Fruit fly (Drosophila melanogaster) whole organism, embryonic: ENCODE results near the gene CG10761.

Experiments used
- Awh ChIP-seq: fragments of 200-800 bp; sonication (Bioruptor generic); IDR thresholded peaks from 2 replicates; pipeline ENCODE4, ENCODE4 v1.3.6; 2022; ENCODE audit warnings: missing biosample characterization, missing genetic modification characterization
- B-H1 ChIP-seq: fragments of 200-800 bp; sonication (Bioruptor generic); IDR thresholded peaks from 3 replicates; pipeline ENCODE4 v1.3.6; 2022; ENCODE audit warnings: missing biosample characterization, missing genetic modification characterization
- CG10565 ChIP-seq: fragments of 200-800 bp; sonication (Bioruptor generic); optimal IDR thresholded peaks from 3 replicates; lab custom pipeline; 2016; ENCODE audit warnings: missing biosample characterization, mild to moderate bottlenecking, missing genetic modification characterization
- CG11456 ChIP-seq: fragments of 200-800 bp; sonication (Bioruptor generic); IDR thresholded peaks from 3 replicates; pipeline ENCODE4 v1.3.6; 2022; ENCODE audit warnings: missing biosample characterization, missing genetic modification characterization
- CG12104 ChIP-seq: fragments of 200-800 bp; sonication (Bioruptor generic); optimal IDR thresholded peaks from 3 replicates; lab custom pipeline; 2016; ENCODE audit warnings: missing biosample characterization, missing genetic modification characterization
- CG12236 ChIP-seq: fragments of 200-800 bp; sonication (Bioruptor generic); optimal IDR thresholded peaks from 2 replicates; lab custom pipeline; 2016; ENCODE audit warnings: missing biosample characterization, missing genetic modification characterization
- CG13775 ChIP-seq: fragments of 200-800 bp; sonication (Bioruptor generic); optimal IDR thresholded peaks from 3 replicates; lab custom pipeline; 2017; ENCODE audit warnings: missing biosample characterization, mild to moderate bottlenecking, missing genetic modification characterization
- CG14014 ChIP-seq: fragments of 200-800 bp; sonication (Bioruptor generic); IDR thresholded peaks from 2 replicates; pipeline ENCODE4 v1.3.6; 2022; ENCODE audit warnings: missing biosample characterization, missing genetic modification characterization
- CG14050 ChIP-seq: fragments of 200-800 bp; sonication (Bioruptor generic); IDR thresholded peaks from 3 replicates; pipeline ENCODE4 v1.3.6; 2022; ENCODE audit warnings: missing biosample characterization, missing genetic modification characterization
- CG15269 ChIP-seq: fragments of 200-800 bp; sonication (Bioruptor generic); optimal IDR thresholded peaks from 2 replicates; lab custom pipeline; 2018; ENCODE audit warnings: missing biosample characterization, mild to moderate bottlenecking, missing genetic modification characterization, moderate library complexity
- CG1529 ChIP-seq: fragments of 200-800 bp; sonication (Bioruptor generic); optimal IDR thresholded peaks from 3 replicates; lab custom pipeline; 2018; ENCODE audit warnings: missing biosample characterization, missing genetic modification characterization
- CG15479 ChIP-seq: fragments of 200-800 bp; sonication (Bioruptor generic); optimal IDR thresholded peaks from 3 replicates; lab custom pipeline; 2019; ENCODE audit warnings: missing biosample characterization, mild to moderate bottlenecking, missing genetic modification characterization, moderate library complexity
- CG16815 ChIP-seq: fragments of 200-800 bp; sonication (Bioruptor generic); optimal IDR thresholded peaks from 3 replicates; lab custom pipeline; 2017; ENCODE audit warnings: missing biosample characterization, mild to moderate bottlenecking, missing genetic modification characterization
- CG17361 ChIP-seq: fragments of 200-800 bp; sonication (Bioruptor generic); IDR thresholded peaks from 3 replicates; pipeline ENCODE4 v1.3.6; 2022; ENCODE audit warnings: missing biosample characterization, missing genetic modification characterization
- CG17802 ChIP-seq: fragments of 200-800 bp; sonication (Bioruptor generic); optimal IDR thresholded peaks from 2 replicates; lab custom pipeline; 2018; ENCODE audit warnings: missing biosample characterization, mild to moderate bottlenecking, missing genetic modification characterization, moderate library complexity
- CG17829 ChIP-seq: fragments of 200-800 bp; optimal IDR thresholded peaks from 2 replicates; lab custom pipeline; 2019; ENCODE audit warnings: missing biosample characterization, mild to moderate bottlenecking, missing genetic modification characterization, moderate library complexity
- CG18011 ChIP-seq: fragments of 200-800 bp; sonication (Bioruptor generic); optimal IDR thresholded peaks from 2 replicates; lab custom pipeline; 2017; ENCODE audit warnings: missing biosample characterization, missing genetic modification characterization, mild to moderate bottlenecking, moderate library complexity, missing genotype
- CG2712 ChIP-seq: fragments of 200-800 bp; optimal IDR thresholded peaks from 3 replicates; lab custom pipeline; 2019; ENCODE audit warnings: missing biosample characterization, mild to moderate bottlenecking, missing genetic modification characterization, moderate library complexity
- CG33213 ChIP-seq: fragments of 200-800 bp; sonication (Bioruptor generic); optimal IDR thresholded peaks from 3 replicates; lab custom pipeline; 2016; ENCODE audit warnings: missing biosample characterization, missing genetic modification characterization
- CG33557 ChIP-seq: fragments of 200-800 bp; sonication (Bioruptor generic); optimal IDR thresholded peaks from 2 replicates; lab custom pipeline; 2019; ENCODE audit warnings: missing biosample characterization, mild to moderate bottlenecking, missing genetic modification characterization, moderate library complexity
- CG4360 ChIP-seq: fragments of 200-800 bp; sonication (Bioruptor generic); IDR thresholded peaks from 2 replicates; pipeline ENCODE4 v1.3.6; 2022; ENCODE audit warnings: missing biosample characterization, missing genetic modification characterization
- CG5180 ChIP-seq: fragments of 200-800 bp; sonication (Bioruptor generic); optimal IDR thresholded peaks from 3 replicates; lab custom pipeline; 2017; ENCODE audit warnings: missing biosample characterization, missing genetic modification characterization, mild to moderate bottlenecking, moderate library complexity, missing genetic modification reagents
- CG6175 ChIP-seq: fragments of 200-800 bp; sonication (Bioruptor generic); IDR thresholded peaks from 3 replicates; pipeline ENCODE4 v1.3.6; 2022; ENCODE audit warnings: missing biosample characterization, missing genetic modification characterization
- CG6683 ChIP-seq: fragments of 200-800 bp; sonication (Bioruptor generic); optimal IDR thresholded peaks from 2 replicates; lab custom pipeline; 2017; ENCODE audit warnings: missing biosample characterization, mild to moderate bottlenecking, missing genetic modification characterization, missing genetic modification reagents
- CG8281 ChIP-seq: fragments of 200-800 bp; sonication (Bioruptor generic); optimal IDR thresholded peaks from 2 replicates; lab custom pipeline; 2018; ENCODE audit warnings: missing biosample characterization, mild to moderate bottlenecking, missing genetic modification characterization, moderate library complexity
- CG8478 ChIP-seq: fragments of >200 bp; optimal IDR thresholded peaks from 2 replicates; lab custom pipeline; 2018
- CkIIα-i1 ChIP-seq: fragments of 200-800 bp; sonication (Bioruptor generic); IDR thresholded peaks from 2 replicates; pipeline ENCODE4 v1.3.6; 2022; ENCODE audit warnings: missing biosample characterization, missing genetic modification characterization
- Deaf1 ChIP-seq: fragments of 200-800 bp; optimal IDR thresholded peaks from 3 replicates; lab custom pipeline; 2019; ENCODE audit warnings: missing biosample characterization, mild to moderate bottlenecking, missing genetic modification characterization, moderate library complexity
- Drgx ChIP-seq: fragments of 200-800 bp; sonication (Bioruptor generic); IDR thresholded peaks from 2 replicates; pipeline ENCODE4 v1.3.6; 2022; ENCODE audit warnings: missing biosample characterization, missing genetic modification characterization
- Elba2 ChIP-seq: fragments of 200-800 bp; sonication (Bioruptor generic); optimal IDR thresholded peaks from 3 replicates; lab custom pipeline; 2016; ENCODE audit warnings: missing biosample characterization, missing genetic modification characterization
- Hr3 ChIP-seq: fragments of 200-800 bp; sonication (Bioruptor generic); optimal IDR thresholded peaks from 3 replicates; lab custom pipeline; 2016; ENCODE audit warnings: missing biosample characterization, missing genetic modification characterization
- Hr39 ChIP-seq: fragments of >200 bp; optimal IDR thresholded peaks from 2 replicates; lab custom pipeline; 2017
- Mrtf ChIP-seq: fragments of 200-800 bp; sonication (Bioruptor generic); IDR thresholded peaks from 3 replicates; pipeline ENCODE4 v1.3.6; 2022; ENCODE audit warnings: missing biosample characterization, missing genetic modification characterization
- Taf1 ChIP-seq: fragments of 200-800 bp; sonication (Bioruptor generic); IDR thresholded peaks from 2 replicates; pipeline ENCODE4 v1.3.6; 2022; ENCODE audit warnings: missing biosample characterization, missing genetic modification characterization
- al ChIP-seq: fragments of 200-800 bp; sonication (Bioruptor generic); IDR thresholded peaks from 2 replicates; pipeline ENCODE4 v1.3.6; 2022; ENCODE audit warnings: missing biosample characterization, missing genetic modification characterization
- ase ChIP-seq: fragments of 200-800 bp; sonication (Bioruptor generic); IDR thresholded peaks from 3 replicates; pipeline ENCODE4 v1.3.6; 2022; ENCODE audit warnings: missing biosample characterization, missing genetic modification characterization
- bigmax ChIP-seq: fragments of 200-800 bp; sonication (Bioruptor generic); optimal IDR thresholded peaks from 2 replicates; lab custom pipeline; 2018; ENCODE audit warnings: missing biosample characterization, mild to moderate bottlenecking, missing genetic modification characterization
- da ChIP-seq: fragments of 200-800 bp; sonication (Bioruptor generic); optimal IDR thresholded peaks from 2 replicates; lab custom pipeline; 2016; ENCODE audit warnings: missing biosample characterization, missing genetic modification characterization
- dan ChIP-seq: fragments of 200-800 bp; sonication (Bioruptor generic); IDR thresholded peaks from 2 replicates; pipeline ENCODE4 v1.3.6; 2022; ENCODE audit warnings: missing biosample characterization, missing genetic modification characterization
- dmrt99B ChIP-seq: fragments of 200-800 bp; sonication (Bioruptor generic); optimal IDR thresholded peaks from 2 replicates; lab custom pipeline; 2018; ENCODE audit warnings: missing biosample characterization, mild to moderate bottlenecking, missing genetic modification characterization, moderate library complexity
- esg ChIP-seq: fragments of 200-800 bp; sonication (Bioruptor generic); conservative IDR thresholded peaks from 2 replicates; pipeline ENCODE4 v1.3.6; 2022; ENCODE audit warnings: missing biosample characterization, missing genetic modification characterization
- her ChIP-seq: fragments of 200-800 bp; sonication (Bioruptor generic); optimal IDR thresholded peaks from 2 replicates; lab custom pipeline; 2016; ENCODE audit warnings: missing biosample characterization, missing genetic modification characterization
- insv ChIP-seq, 2 experiments: fragments of 200-800 bp; sonication (Bioruptor generic); optimal IDR thresholded peaks; 3 replicates each; lab custom pipeline; 2016 to 2018; ENCODE audit warnings: missing biosample characterization in 2 of 2, missing genetic modification characterization in 2 of 2
- knrl ChIP-seq: fragments of 200-800 bp; sonication (Bioruptor generic); IDR thresholded peaks from 3 replicates; pipeline ENCODE4 v1.3.6; 2022; ENCODE audit warnings: missing biosample characterization, missing genetic modification characterization; ENCODE audit not compliant: partially characterized antibody
- lbe ChIP-seq: fragments of 200-800 bp; sonication (Bioruptor generic); optimal IDR thresholded peaks from 2 replicates; lab custom pipeline; 2016; ENCODE audit warnings: missing biosample characterization, mild to moderate bottlenecking, missing genetic modification characterization
- mam ChIP-seq: fragments of 200-800 bp; sonication (Bioruptor generic); optimal IDR thresholded peaks from 3 replicates; lab custom pipeline; 2016; ENCODE audit warnings: missing biosample characterization, missing genetic modification characterization
- mld ChIP-seq: fragments of 200-800 bp; sonication (Bioruptor generic); IDR thresholded peaks from 3 replicates; pipeline ENCODE4 v1.3.6; 2022; ENCODE audit warnings: missing biosample characterization, missing genetic modification characterization; ENCODE audit not compliant: partially characterized antibody
- nau ChIP-seq: fragments of 200-800 bp; sonication (Bioruptor generic); optimal IDR thresholded peaks from 3 replicates; lab custom pipeline; 2017; ENCODE audit warnings: missing biosample characterization, mild to moderate bottlenecking, missing genetic modification characterization, missing genetic modification reagents
- pb ChIP-seq: fragments of 200-800 bp; sonication (Bioruptor generic); optimal IDR thresholded peaks from 3 replicates; lab custom pipeline; 2016; ENCODE audit warnings: missing biosample characterization, missing genetic modification characterization
- sd ChIP-seq: fragments of 200-800 bp; sonication (Bioruptor generic); optimal IDR thresholded peaks from 3 replicates; lab custom pipeline; 2018; ENCODE audit warnings: missing biosample characterization, mild to moderate bottlenecking, missing genetic modification characterization, moderate library complexity
- seq ChIP-seq: fragments of 200-800 bp; sonication (Bioruptor generic); IDR thresholded peaks from 2 replicates; pipeline ENCODE4 v1.3.6; 2022; ENCODE audit warnings: missing biosample characterization, missing genetic modification characterization
- tna ChIP-seq: fragments of 200-800 bp; sonication (Bioruptor generic); IDR thresholded peaks from 2 replicates; pipeline ENCODE4 v1.3.6; 2022; ENCODE audit warnings: missing biosample characterization, missing genetic modification characterization; ENCODE audit not compliant: partially characterized antibody

The CG10761 gene

dm6 chrX:8157294-8157693 is 5.3 kb downstream of the CG10761 start, which contains the start of the genes Traf6 and GIIIspla2 (continued):
- TF ChIP-seq CG18011 (GFP tag; lab: Kevin White, UChicago) = peak; percentile 67
- peak in 1 of 2 experiments; percentile 56 for TF ChIP-seq insv (GFP tag; optimal IDR thresholded peaks at IDR 0.05; lab: Kevin White, UChicago)
- no peak for TF ChIP-seq dan
- TF ChIP-seq CkIIα-i1 (GFP tag; lab: Robert Waterston, UW) = no peak
- TF ChIP-seq tna (GFP tag; lab: Robert Waterston, UW) = no peak
- peak; percentile 50 for TF ChIP-seq pb (GFP tag; lab: Kevin White, UChicago)
- TF ChIP-seq CG12236 = peak; percentile 11
- peak; percentile 56 for TF ChIP-seq esg (GFP tag; lab: Robert Waterston, UW)
- TF ChIP-seq da (GFP tag; lab: Kevin White, UChicago) = peak; percentile 34
- TF ChIP-seq sd (tag; lab: Kevin White, UChicago) = no peak
- TF ChIP-seq CG17829 = peak; percentile 77
- peak; percentile 59 for TF ChIP-seq B-H1 (GFP tag; lab: Robert Waterston, UW)
- peak; percentile 68; the same call in 1 of the 3 replicates for TF ChIP-seq Mrtf
- TF ChIP-seq Taf1 (GFP tag; lab: Robert Waterston, UW) = peak; percentile 56; the same call in 1 of the 2 replicates
- TF ChIP-seq CG11456 = peak; percentile 71; the same call in 2 of the 3 replicates
- no peak for TF ChIP-seq CG4360 (GFP tag; lab: Robert Waterston, UW)
- peak; percentile 56 for TF ChIP-seq seq (GFP tag; lab: Robert Waterston, UW)
- TF ChIP-seq CG15479 (GFP tag; lab: Kevin White, UChicago) = no peak
- no peak for TF ChIP-seq CG5180
- no peak for TF ChIP-seq Hr39 (lab: Kevin White, UChicago)
- TF ChIP-seq CG2712 = peak; percentile 82
- TF ChIP-seq CG8281 (tag; lab: Kevin White, UChicago) = peak; percentile 11
- TF ChIP-seq Hr3 (GFP tag; lab: Kevin White, UChicago) = peak; percentile 78
- peak; percentile 73 for TF ChIP-seq CG14014 (GFP tag; lab: Robert Waterston, UW)
- peak; percentile 57 for TF ChIP-seq CG33557 (GFP tag; lab: Kevin White, UChicago)
- peak; percentile 81 for TF ChIP-seq CG17361 (GFP tag; lab: Robert Waterston, UW)
- peak; percentile 55; the same call in 1 of the 3 replicates for TF ChIP-seq ase (GFP tag; lab: Robert Waterston, UW)
- TF ChIP-seq Elba2 (GFP tag; lab: Kevin White, UChicago) = peak; percentile 68
- TF ChIP-seq mld = no peak
- peak; percentile 72 for TF ChIP-seq CG14050 (GFP tag; lab: Robert Waterston, UW)
- no peak for TF ChIP-seq dmrt99B
- peak; percentile 79 for TF ChIP-seq mam (GFP tag; lab: Kevin White, UChicago)
- peak; percentile 78 for TF ChIP-seq CG13775 (GFP tag; lab: Kevin White, UChicago)
- TF ChIP-seq lbe (GFP tag; lab: Kevin White, UChicago) = peak; percentile 60
- no peak for TF ChIP-seq bigmax (GFP tag; lab: Kevin White, UChicago)
- TF ChIP-seq CG8478 (lab: Kevin White, UChicago) = no peak
- peak; percentile 48 for TF ChIP-seq her (GFP tag; lab: Kevin White, UChicago)
- peak; percentile 77 for TF ChIP-seq Deaf1 (tag; lab: Kevin White, UChicago)
- TF ChIP-seq CG15269 (tag; lab: Kevin White, UChicago) = peak; percentile 76
- TF ChIP-seq CG17802 (tag; lab: Kevin White, UChicago) = peak; percentile 90
- peak; percentile 68 for TF ChIP-seq CG33213 (GFP tag; lab: Kevin White, UChicago)
- peak; percentile 36 for TF ChIP-seq CG6683
- TF ChIP-seq knrl = peak; percentile 50; the same call in 1 of the 3 replicates
- TF ChIP-seq al (GFP tag; lab: Robert Waterston, UW) = peak; percentile 73
- TF ChIP-seq CG6175 (GFP tag; lab: Robert Waterston, UW) = no peak
- peak; percentile 66 for TF ChIP-seq CG16815 (GFP tag; lab: Kevin White, UChicago)
- TF ChIP-seq CG10565 (GFP tag; lab: Kevin White, UChicago) = no peak
- TF ChIP-seq Awh (GFP tag; lab: Robert Waterston, UW) = no peak
- TF ChIP-seq CG12104 (GFP tag; lab: Kevin White, UChicago) = peak; percentile 60
- no peak for TF ChIP-seq nau (GFP tag; lab: Kevin White, UChicago)
- TF ChIP-seq Drgx = peak; percentile 67
- TF ChIP-seq CG1529 (GFP tag; lab: Kevin White, UChicago) = no peak
